Fruit fly (Drosophila melanogaster) whole organism, pupa: Measurements from ENCODE around the gene flw.

ENCODE experiments used
- CG10348 ChIP-seq: fragments of 200-800 bp; sonication (Bioruptor generic); IDR thresholded peaks from 2 replicates; pipeline ENCODE4 v1.3.6; 2022; ENCODE audit warnings: missing biosample characterization, missing genetic modification characterization
- CG12605 ChIP-seq: fragments of 200-800 bp; sonication (Bioruptor generic); IDR thresholded peaks from 2 replicates; pipeline ENCODE4 v1.3.6; 2022; ENCODE audit warnings: missing biosample characterization, missing genetic modification characterization
- CG13204 ChIP-seq: fragments of 200-800 bp; sonication (Bioruptor generic); optimal IDR thresholded peaks from 2 replicates; lab custom pipeline; 2018; ENCODE audit warnings: missing biosample characterization, mild to moderate bottlenecking, missing genetic modification characterization, moderate library complexity
- CG14655 ChIP-seq: fragments of 200-800 bp; sonication (Bioruptor generic); optimal IDR thresholded peaks from 3 replicates; lab custom pipeline; 2017; ENCODE audit warnings: mild to moderate bottlenecking, missing biosample characterization, missing genetic modification reagents, missing genetic modification characterization
- CG15710 ChIP-seq: fragments of 200-800 bp; sonication (Bioruptor generic); optimal IDR thresholded peaks from 2 replicates; lab custom pipeline; 2018; ENCODE audit warnings: missing biosample characterization, mild to moderate bottlenecking, missing genetic modification characterization, moderate library complexity
- CG17806 ChIP-seq: fragments of 200-800 bp; sonication (Bioruptor generic); optimal IDR thresholded peaks from 2 replicates; lab custom pipeline; 2018; ENCODE audit warnings: missing biosample characterization, mild to moderate bottlenecking, missing genetic modification characterization, moderate library complexity
- CG32121 ChIP-seq: fragments of 200-800 bp; sonication (Bioruptor generic); IDR thresholded peaks from 2 replicates; pipeline ENCODE4 v1.3.6; 2022; ENCODE audit warnings: missing biosample characterization, missing genetic modification characterization
- CG34367 ChIP-seq: fragments of 200-800 bp; sonication (Bioruptor generic); optimal IDR thresholded peaks from 2 replicates; lab custom pipeline; 2018; ENCODE audit warnings: missing biosample characterization, mild to moderate bottlenecking, missing genetic modification characterization
- CG4496 ChIP-seq: fragments of 200-800 bp; sonication (Bioruptor generic); IDR thresholded peaks from 3 replicates; pipeline ENCODE4 v1.3.6; 2022; ENCODE audit warnings: missing biosample characterization, missing genetic modification characterization
- CG8159 ChIP-seq: fragments of 200-800 bp; sonication (Bioruptor generic); optimal IDR thresholded peaks from 3 replicates; lab custom pipeline; 2018; ENCODE audit warnings: missing biosample characterization, mild to moderate bottlenecking, missing genetic modification characterization, moderate library complexity
- CG8301 ChIP-seq: fragments of 200-800 bp; sonication (Bioruptor generic); optimal IDR thresholded peaks from 2 replicates; lab custom pipeline; 2018; ENCODE audit warnings: missing biosample characterization, mild to moderate bottlenecking, missing genetic modification characterization
- CG9948 ChIP-seq: fragments of 200-800 bp; sonication (Bioruptor generic); optimal IDR thresholded peaks from 2 replicates; lab custom pipeline; 2018; ENCODE audit warnings: missing biosample characterization, mild to moderate bottlenecking, missing genetic modification characterization, moderate library complexity
- D1 ChIP-seq: fragments of 200-800 bp; sonication (Bioruptor generic); optimal IDR thresholded peaks from 2 replicates; lab custom pipeline; 2018; ENCODE audit warnings: missing biosample characterization, mild to moderate bottlenecking, missing genetic modification characterization, moderate library complexity
- EcR ChIP-seq: fragments of 200-800 bp; sonication (Bioruptor generic); optimal IDR thresholded peaks from 3 replicates; lab custom pipeline; 2019; ENCODE audit warnings: missing biosample characterization, missing genetic modification characterization, mild to moderate bottlenecking, moderate library complexity, missing genetic modification reagents
- Ets98B ChIP-seq: fragments of 200-800 bp; sonication (Bioruptor generic); IDR thresholded peaks from 2 replicates; pipeline ENCODE4 v1.3.6; 2022; ENCODE audit warnings: missing biosample characterization, missing genetic modification characterization
- Pif1A ChIP-seq: fragments of 200-800 bp; sonication (Bioruptor generic); optimal IDR thresholded peaks from 3 replicates; lab custom pipeline; 2016; ENCODE audit warnings: missing biosample characterization, missing genetic modification characterization
- Pif1B ChIP-seq: fragments of 200-800 bp; sonication (Bioruptor generic); optimal IDR thresholded peaks from 3 replicates; lab custom pipeline; 2016; ENCODE audit warnings: missing biosample characterization, missing genetic modification characterization
- Snoo ChIP-seq: fragments of 200-800 bp; sonication (Bioruptor generic); optimal IDR thresholded peaks from 3 replicates; lab custom pipeline; 2017; ENCODE audit warnings: missing biosample characterization, mild to moderate bottlenecking, missing genetic modification characterization, inconsistent platforms
- fd96Ca ChIP-seq: fragments of 200-800 bp; sonication (Bioruptor generic); IDR thresholded peaks from 3 replicates; pipeline ENCODE4 v1.3.6; 2022; ENCODE audit warnings: missing biosample characterization, missing genetic modification characterization
- gl ChIP-seq: fragments of 200-800 bp; sonication (Bioruptor generic); optimal IDR thresholded peaks from 2 replicates; lab custom pipeline; 2018; ENCODE audit warnings: missing biosample characterization, mild to moderate bottlenecking, missing genetic modification characterization
- rn ChIP-seq: fragments of 200-800 bp; sonication (Bioruptor generic); IDR thresholded peaks from 2 replicates; pipeline ENCODE4 v1.3.6; 2022; ENCODE audit warnings: missing biosample characterization, missing genetic modification characterization

The flw gene

dm6 chrX:10386183-10386582, 423 bp downstream of the flw start:
- TF ChIP-seq Pif1A (GFP tag; lab: Kevin White, UChicago) (no peak), CG15710 (tag; lab: Kevin White, UChicago) (no peak), CG12605 (no peak), EcR (GFP tag; lab: Kevin White, UChicago) (no peak), CG32121 (GFP tag; lab: Robert Waterston, UW) (no peak), Snoo (tag; lab: Kevin White, UChicago) (no peak), CG17806 (no peak), CG4496 (GFP tag; lab: Robert Waterston, UW) (no peak), Ets98B (GFP tag; lab: Robert Waterston, UW) (no peak), CG14655 (GFP tag; lab: Kevin White, UChicago) (no peak), CG8159 (tag; lab: Kevin White, UChicago) (no peak), gl (tag; lab: Kevin White, UChicago) (no peak), D1 (tag; lab: Kevin White, UChicago) (no peak), rn (GFP tag; lab: Robert Waterston, UW) (no peak)
- TF ChIP-seq, all 21 proteins: peak for 0

dm6 chrX:10386810-10387340, 1.1 kb downstream of the flw start:
- TF ChIP-seq EcR (GFP tag; lab: Kevin White, UChicago) (no peak), Ets98B (GFP tag; lab: Robert Waterston, UW) (0 out of 2 replicates have a peak, but pooled peaks have one; percentile 12)

- TF ChIP-seq Pif1A (GFP tag; lab: Kevin White, UChicago) (peak; percentile 54), CG4496 (GFP tag; lab: Robert Waterston, UW) (peak; percentile 59; the same call in 1 of the 3 replicates), CG13204 (GFP tag; lab: Kevin White, UChicago) (no peak), CG9948 (peak; percentile 15), CG32121 (GFP tag; lab: Robert Waterston, UW) (peak; percentile 39; the same call in 1 of the 2 replicates), D1 (tag; lab: Kevin White, UChicago) (no peak), CG8159 (tag; lab: Kevin White, UChicago) (peak; percentile 38), Pif1B (no peak), CG14655 (GFP tag; lab: Kevin White, UChicago) (no peak), CG10348 (no peak), CG15710 (tag; lab: Kevin White, UChicago) (peak; percentile 40), Ets98B (GFP tag; lab: Robert Waterston, UW) (peak; percentile 33; the same call in 1 of the 2 replicates), gl (tag; lab: Kevin White, UChicago) (no peak), CG12605 (0 out of 2 replicates have a peak, but pooled peaks have one; percentile 14), rn (GFP tag; lab: Robert Waterston, UW) (no peak), fd96Ca (GFP tag; lab: Robert Waterston, UW) (peak; percentile 67; the same call in 2 of the 3 replicates), EcR (GFP tag; lab: Kevin White, UChicago) (no peak), CG8301 (tag; lab: Kevin White, UChicago) (peak; percentile 12), CG17806 (peak; percentile 12), CG34367 (tag; lab: Kevin White, UChicago) (no peak), Snoo (tag; lab: Kevin White, UChicago) (peak; percentile 46)
These were observed 1.9 kb downstream of the flw start for dm6 chrX:10387672-10388071.

- TF ChIP-seq CG32121 (GFP tag; lab: Robert Waterston, UW): no peak
- TF ChIP-seq gl (tag; lab: Kevin White, UChicago): no peak
- TF ChIP-seq Pif1A (GFP tag; lab: Kevin White, UChicago): no peak
- no peak for TF ChIP-seq CG34367 (tag; lab: Kevin White, UChicago)
- TF ChIP-seq rn (GFP tag; lab: Robert Waterston, UW): no peak
- no peak for TF ChIP-seq CG15710 (tag; lab: Kevin White, UChicago)
- TF ChIP-seq CG10348: no peak
- TF ChIP-seq CG8301 (tag; lab: Kevin White, UChicago): no peak
- no peak for TF ChIP-seq CG13204 (GFP tag; lab: Kevin White, UChicago)
- no peak for TF ChIP-seq CG8159 (tag; lab: Kevin White, UChicago)
- no peak for TF ChIP-seq CG4496 (GFP tag; lab: Robert Waterston, UW)
- TF ChIP-seq CG14655 (GFP tag; lab: Kevin White, UChicago): no peak
- no peak for TF ChIP-seq CG17806
These were observed 11.1 kb downstream of the flw start for dm6 chrX:10396832-10397231.

- TF ChIP-seq EcR (GFP tag; lab: Kevin White, UChicago): no peak
- peak; percentile 21 for TF ChIP-seq Snoo (tag; lab: Kevin White, UChicago)
- no peak for TF ChIP-seq CG32121 (GFP tag; lab: Robert Waterston, UW)
- no peak for TF ChIP-seq CG9948
- TF ChIP-seq rn (GFP tag; lab: Robert Waterston, UW): no peak
- no peak for TF ChIP-seq CG8159 (tag; lab: Kevin White, UChicago)
- no peak for TF ChIP-seq CG12605
- no peak for TF ChIP-seq CG14655 (GFP tag; lab: Kevin White, UChicago)
- 0 out of 2 replicates have a peak, but pooled peaks have one; percentile 19 for TF ChIP-seq Ets98B (GFP tag; lab: Robert Waterston, UW)
- TF ChIP-seq gl (tag; lab: Kevin White, UChicago): no peak
- no peak for TF ChIP-seq CG8301 (tag; lab: Kevin White, UChicago)
- TF ChIP-seq Pif1B: peak; percentile 1
- TF ChIP-seq D1 (tag; lab: Kevin White, UChicago): no peak
- no peak for TF ChIP-seq CG17806
These were observed 11.9 kb downstream of the flw start for dm6 chrX:10397514-10398133.
